Worm (Caenorhabditis elegans) whole organism, early embryonic: Measurements from ENCODE around the gene F40G12.9.
A peak's percentile ranks its signal among the peaks of the same experiment; 100 is the strongest.

Experiments
- B0310.2 ChIP-seq: sonication (generic microtip); optimal IDR thresholded peaks from 2 replicates; lab custom pipeline; 2016; ENCODE audit warnings: mild to moderate bottlenecking, missing genetic modification characterization, missing compliant biosample characterization
- F13C5.2 ChIP-seq: sonication (generic microtip); optimal IDR thresholded peaks from 2 replicates; lab custom pipeline; 2017; ENCODE audit warnings: mild to moderate bottlenecking, missing genetic modification characterization, inconsistent platforms, missing compliant biosample characterization
- aly-1 ChIP-seq: sonication (generic microtip); optimal IDR thresholded peaks from 2 replicates; lab custom pipeline; 2016; ENCODE audit warnings: missing genetic modification characterization, missing compliant biosample characterization
- ama-1 ChIP-seq: fragments of 150-350 bp; optimal IDR thresholded peaks from 2 replicates; lab custom pipeline; 2014
- ceh-13 ChIP-seq: fragments of 200-800 bp; sonication (Bioruptor generic); optimal IDR thresholded peaks from 2 replicates; lab custom pipeline; 2018; ENCODE audit warnings: mild to moderate bottlenecking, missing genetic modification characterization, missing compliant biosample characterization
- ceh-36 ChIP-seq: sonication (generic microtip); optimal IDR thresholded peaks from 2 replicates; lab custom pipeline; 2016; ENCODE audit warnings: missing genetic modification characterization, inconsistent platforms, missing compliant biosample characterization
- ets-7 ChIP-seq: sonication (generic microtip); optimal IDR thresholded peaks from 2 replicates; lab custom pipeline; 2016; ENCODE audit warnings: missing genotype, missing genetic modification characterization, missing compliant biosample characterization
- flt-1 ChIP-seq: fragments of 200-800 bp; sonication (Bioruptor generic); IDR thresholded peaks from 2 replicates; pipeline ENCODE4 v1.3.6; 2022; ENCODE audit warnings: missing genetic modification characterization, missing compliant biosample characterization
- hmbx-1 ChIP-seq: sonication (generic microtip); optimal IDR thresholded peaks from 2 replicates; lab custom pipeline; 2016; ENCODE audit warnings: mild to moderate bottlenecking, missing genetic modification characterization, missing compliant biosample characterization
- hmg-4 ChIP-seq: fragments of 200-800 bp; sonication (Bioruptor generic); optimal IDR thresholded peaks from 2 replicates; lab custom pipeline; 2018; ENCODE audit warnings: mild to moderate bottlenecking, missing genetic modification characterization, missing compliant biosample characterization
- hnd-1 ChIP-seq: sonication (generic microtip); optimal IDR thresholded peaks from 2 replicates; lab custom pipeline; 2016; ENCODE audit warnings: missing genetic modification characterization, missing compliant biosample characterization
- pes-1 ChIP-seq: fragments of 200-800 bp; sonication (Bioruptor generic); IDR thresholded peaks from 2 replicates; pipeline ENCODE4 v1.3.6; 2022; ENCODE audit warnings: missing genetic modification reagents, missing genetic modification characterization, missing compliant biosample characterization
- scrt-1 ChIP-seq: fragments of 200-800 bp; sonication (Bioruptor generic); IDR thresholded peaks from 2 replicates; pipeline ENCODE4 v1.3.6; 2022; ENCODE audit warnings: missing genetic modification characterization, missing compliant biosample characterization
- sea-1 ChIP-seq: fragments of 200-800 bp; sonication (Bioruptor generic); conservative IDR thresholded peaks from 2 replicates; pipeline ENCODE4 v1.3.6; 2022; ENCODE audit warnings: missing genetic modification characterization, missing compliant biosample characterization
- tbx-11 ChIP-seq: fragments of 200-800 bp; sonication (Bioruptor generic); IDR thresholded peaks from 2 replicates; pipeline ENCODE4 v1.3.6; 2022; ENCODE audit warnings: missing genetic modification characterization, missing compliant biosample characterization
- tbx-37 ChIP-seq: fragments of 200-800 bp; sonication (Bioruptor generic); conservative IDR thresholded peaks from 2 replicates; pipeline ENCODE4 v1.3.6; 2022; ENCODE audit warnings: missing genetic modification reagents, missing genetic modification characterization, missing compliant biosample characterization
- tra-4 ChIP-seq: sonication (generic microtip); optimal IDR thresholded peaks from 2 replicates; lab custom pipeline; 2017; ENCODE audit warnings: missing genetic modification characterization, missing compliant biosample characterization

Gene F40G12.9

DNA sequence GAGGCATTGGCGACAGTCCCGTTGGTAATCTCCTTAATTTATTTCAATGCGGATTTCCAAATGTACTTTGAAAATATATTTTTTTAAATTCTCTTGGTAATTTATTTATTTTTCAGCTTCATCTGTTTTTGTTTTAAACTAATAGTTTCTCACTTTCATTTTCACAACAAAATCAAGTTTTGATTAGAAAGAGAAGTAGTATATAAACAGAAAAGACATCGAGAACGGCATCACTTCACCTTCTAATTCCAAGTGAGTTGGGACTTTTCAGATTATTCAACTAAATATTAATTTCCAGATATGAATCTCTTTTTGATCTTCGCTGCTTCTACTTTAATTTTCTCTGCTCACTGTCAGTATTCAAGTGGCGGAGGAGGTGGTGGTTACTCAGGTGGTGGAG lies 37.8 kb downstream of the F40G12.9 start, which contains the start of gene F47B8.14:
Gene F47B8.14, plus strand, starts transcription at position 301 of the 400 bp plus-strand sequence.
- no peak for TF ChIP-seq scrt-1 (GFP tag; lab: Robert Waterston, UW)
- TF ChIP-seq tbx-37 (GFP tag; lab: Robert Waterston, UW) = no peak
- no peak for TF ChIP-seq tbx-11
- no peak for TF ChIP-seq tra-4 (tag; lab: Kevin White, UChicago)
- no peak for TF ChIP-seq flt-1 (GFP tag; lab: Robert Waterston, UW)
- no peak for TF ChIP-seq F13C5.2
- no peak for TF ChIP-seq hmbx-1 (tag; lab: Kevin White, UChicago)
- no peak for TF ChIP-seq aly-1 (tag; lab: Kevin White, UChicago)
- TF ChIP-seq pes-1 (GFP tag; lab: Robert Waterston, UW) = no peak
- no peak for TF ChIP-seq ceh-13 (GFP tag; lab: Kevin White, UChicago)
- no peak for TF ChIP-seq hmg-4 (GFP tag; lab: Kevin White, UChicago)

DNA sequence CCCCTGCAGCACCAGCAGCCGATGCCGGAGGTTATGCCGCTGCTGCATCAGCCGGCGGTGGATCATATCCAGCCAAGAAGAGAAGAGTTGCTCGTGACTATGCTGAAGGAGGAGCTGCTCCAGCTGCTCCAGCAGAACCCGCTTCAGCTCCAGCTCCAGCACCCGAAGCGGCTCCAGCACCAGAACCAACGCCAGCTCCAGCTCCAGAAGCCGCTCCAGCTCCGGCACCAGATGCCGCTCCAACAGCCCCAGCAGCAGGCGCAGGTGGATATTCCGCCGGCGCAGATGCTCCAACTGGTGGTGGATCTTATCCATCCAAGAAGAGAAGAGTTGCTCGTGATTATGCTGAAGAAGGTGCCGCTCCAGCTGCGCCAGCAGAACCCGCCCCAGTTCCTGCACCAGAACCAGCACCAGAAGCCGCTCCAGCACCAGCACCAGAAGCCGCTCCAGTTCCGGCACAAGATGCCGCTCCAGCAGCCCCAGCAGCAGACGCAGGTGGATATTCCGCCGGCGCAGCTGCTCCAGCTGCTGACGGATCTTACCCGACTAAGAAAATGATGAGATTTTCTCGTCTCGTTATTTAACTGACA lies 38.4 kb downstream of the F40G12.9 start:
- TF ChIP-seq sea-1 (GFP tag; lab: Robert Waterston, UW) (0 out of 2 replicates have a peak, but pooled peaks have one; percentile 21), tra-4 (tag; lab: Kevin White, UChicago) (no peak), aly-1 (tag; lab: Kevin White, UChicago) (no peak)

DNA sequence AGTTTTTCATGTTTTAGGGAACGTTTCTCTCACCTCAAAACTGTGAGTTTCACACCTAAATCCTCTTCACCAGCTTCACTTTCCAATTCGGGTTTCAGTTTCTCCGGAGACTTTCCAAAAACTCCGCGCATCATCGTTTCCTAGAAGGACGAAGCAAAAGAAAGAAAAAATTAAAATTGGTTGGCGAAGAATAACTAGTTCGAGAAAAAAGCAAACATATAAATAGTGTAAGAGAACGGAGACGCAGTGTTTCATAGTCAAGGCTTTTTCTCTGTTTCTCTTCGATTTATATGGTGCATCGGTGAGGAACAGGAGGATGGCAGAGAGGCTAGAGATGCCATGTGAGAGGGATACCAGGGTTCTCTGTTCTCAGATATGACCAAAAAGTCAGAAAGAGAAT lies 40.3 kb downstream of the F40G12.9 start, which contains the start of gene F47B8.3:
Gene F47B8.3, minus strand, starts transcription at position 261 of the 400 bp plus-strand sequence.
- TF ChIP-seq ceh-13 (GFP tag; lab: Kevin White, UChicago) (no peak), aly-1 (tag; lab: Kevin White, UChicago) (no peak), hnd-1 (no peak), ama-1 (lab: Kevin White, UChicago) (no peak), tra-4 (tag; lab: Kevin White, UChicago) (no peak), B0310.2 (tag; lab: Kevin White, UChicago) (no peak), sea-1 (GFP tag; lab: Robert Waterston, UW) (no peak), tbx-37 (GFP tag; lab: Robert Waterston, UW) (no peak), flt-1 (GFP tag; lab: Robert Waterston, UW) (no peak), hmbx-1 (tag; lab: Kevin White, UChicago) (no peak), F13C5.2 (no peak), ceh-36 (tag; lab: Kevin White, UChicago) (no peak), pes-1 (GFP tag; lab: Robert Waterston, UW) (no peak), ets-7 (tag; lab: Kevin White, UChicago) (no peak), scrt-1 (GFP tag; lab: Robert Waterston, UW) (no peak), tbx-11 (no peak)

DNA sequence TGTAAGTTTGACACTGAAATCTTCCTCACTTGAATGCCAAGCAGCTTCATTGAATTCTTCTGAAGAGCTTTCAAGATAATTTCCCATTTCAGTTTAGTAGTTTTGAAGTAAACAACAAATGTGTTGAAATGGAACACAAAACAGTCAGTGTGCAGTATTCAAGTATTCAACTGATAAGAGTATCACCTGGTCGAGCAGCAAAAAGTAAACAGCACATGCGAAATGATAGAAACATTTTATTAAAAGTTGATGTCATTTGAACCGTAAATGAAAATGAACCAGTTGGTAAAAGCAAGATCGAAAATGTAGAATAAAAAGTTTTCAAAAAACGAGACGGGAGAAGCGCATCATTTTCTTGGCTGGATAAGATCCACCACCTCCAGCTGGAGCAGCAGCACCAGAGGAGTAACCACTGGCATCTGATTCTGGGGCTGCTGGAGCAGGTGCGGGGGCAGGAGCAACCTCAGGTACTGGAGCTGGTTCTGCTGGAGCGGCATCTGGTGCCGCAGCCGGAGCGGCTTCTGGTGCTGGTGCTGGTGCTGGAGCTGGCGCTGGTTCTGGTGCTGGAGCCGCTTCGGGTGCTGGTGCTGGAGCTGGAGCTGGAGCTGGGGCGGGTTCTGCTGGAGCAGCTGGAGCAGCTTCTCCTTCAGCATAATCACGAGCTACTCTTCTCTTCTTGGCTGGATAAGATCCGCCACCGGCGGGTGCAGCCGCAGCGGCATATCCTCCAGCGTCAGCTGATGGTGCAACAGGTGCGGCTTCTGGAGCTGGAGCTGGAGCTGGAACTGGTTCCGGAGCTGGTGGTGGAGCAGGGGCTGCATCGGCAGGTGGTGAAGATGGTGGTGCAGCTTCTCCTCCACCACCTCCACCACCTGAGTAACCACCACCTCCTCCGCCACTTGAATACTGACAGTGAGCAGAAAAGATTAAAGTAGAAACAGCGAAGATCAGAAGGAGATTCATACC lies 42.3 kb downstream of the F40G12.9 start, which contains the start of the genes F47B8.4 and F47B8.18:
Gene F47B8.4, minus strand, starts transcription at position 172 of the 966 bp plus-strand sequence.
Gene F47B8.18, minus strand, starts transcription at position 963 of the 966 bp plus-strand sequence.
- TF ChIP-seq sea-1 (GFP tag; lab: Robert Waterston, UW) = no peak
- peak; percentile 26 for TF ChIP-seq aly-1 (tag; lab: Kevin White, UChicago)

DNA sequence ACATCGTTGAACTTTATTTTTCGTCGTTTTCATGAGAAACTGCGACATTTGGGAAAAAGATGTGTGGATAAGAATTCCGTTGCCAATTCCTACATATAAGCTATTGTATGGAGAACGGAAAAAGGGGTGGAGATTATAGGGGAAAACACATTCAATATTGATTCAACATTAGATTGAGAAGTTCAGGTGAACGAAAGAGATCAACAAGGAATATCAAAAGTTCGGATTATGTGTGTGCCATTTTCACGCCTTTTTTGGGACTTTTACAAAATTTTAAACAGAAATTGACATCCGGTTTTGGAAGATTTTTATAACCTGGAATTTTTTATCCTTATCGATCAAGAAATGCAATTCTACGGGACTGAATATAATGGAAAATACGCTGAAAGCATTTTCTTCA lies 45.3 kb downstream of the F40G12.9 start, which contains the start of gene F47B8.5:
Gene F47B8.5, minus strand, starts transcription at position 101 of the 400 bp plus-strand sequence.
- TF ChIP-seq tra-4 (tag; lab: Kevin White, UChicago) (no peak), flt-1 (GFP tag; lab: Robert Waterston, UW) (no peak), F13C5.2 (no peak), hnd-1 (no peak), hmg-4 (GFP tag; lab: Kevin White, UChicago) (no peak), aly-1 (tag; lab: Kevin White, UChicago) (no peak), ama-1 (lab: Kevin White, UChicago) (no peak), ceh-13 (GFP tag; lab: Kevin White, UChicago) (no peak), pes-1 (GFP tag; lab: Robert Waterston, UW) (no peak), B0310.2 (tag; lab: Kevin White, UChicago) (no peak), scrt-1 (GFP tag; lab: Robert Waterston, UW) (no peak)

DNA sequence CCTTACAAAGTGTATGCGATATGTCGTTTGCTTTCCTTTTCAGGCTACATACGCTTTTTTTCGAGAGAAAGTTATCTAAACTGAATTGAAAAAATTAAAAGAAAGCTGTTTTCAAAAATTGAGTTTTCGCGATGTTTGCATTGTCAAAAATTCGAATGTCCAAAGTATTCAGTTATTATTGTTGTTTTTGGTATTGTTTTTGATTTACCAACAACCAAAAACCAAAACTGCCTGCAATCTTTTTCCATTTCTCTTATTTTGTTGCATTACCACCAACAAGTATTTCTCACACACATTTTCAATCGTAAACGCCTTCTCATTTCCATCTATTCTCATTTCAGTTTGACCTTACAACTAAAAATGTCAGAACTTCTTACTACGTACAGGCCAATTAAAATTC lies 46.3 kb downstream of the F40G12.9 start, which contains the start of gene pepm-1:
Gene pepm-1, plus strand, starts transcription at position 301 of the 400 bp plus-strand sequence.
- no peak for TF ChIP-seq hmg-4 (GFP tag; lab: Kevin White, UChicago)
- TF ChIP-seq ceh-13 (GFP tag; lab: Kevin White, UChicago) = no peak
- TF ChIP-seq pes-1 (GFP tag; lab: Robert Waterston, UW) = no peak
- no peak for TF ChIP-seq ceh-36 (tag; lab: Kevin White, UChicago)
- no peak for TF ChIP-seq scrt-1 (GFP tag; lab: Robert Waterston, UW)
- TF ChIP-seq hmbx-1 (tag; lab: Kevin White, UChicago) = no peak
- TF ChIP-seq flt-1 (GFP tag; lab: Robert Waterston, UW) = no peak
- no peak for TF ChIP-seq sea-1 (GFP tag; lab: Robert Waterston, UW)
- no peak for TF ChIP-seq hnd-1
- TF ChIP-seq tbx-11 = no peak
- no peak for TF ChIP-seq tra-4 (tag; lab: Kevin White, UChicago)
- no peak for TF ChIP-seq ama-1 (lab: Kevin White, UChicago)
- no peak for TF ChIP-seq ets-7 (tag; lab: Kevin White, UChicago)
- no peak for TF ChIP-seq F13C5.2
